Worm (Caenorhabditis elegans): Measurements from ENCODE around the gene lron-7.

DNA sequence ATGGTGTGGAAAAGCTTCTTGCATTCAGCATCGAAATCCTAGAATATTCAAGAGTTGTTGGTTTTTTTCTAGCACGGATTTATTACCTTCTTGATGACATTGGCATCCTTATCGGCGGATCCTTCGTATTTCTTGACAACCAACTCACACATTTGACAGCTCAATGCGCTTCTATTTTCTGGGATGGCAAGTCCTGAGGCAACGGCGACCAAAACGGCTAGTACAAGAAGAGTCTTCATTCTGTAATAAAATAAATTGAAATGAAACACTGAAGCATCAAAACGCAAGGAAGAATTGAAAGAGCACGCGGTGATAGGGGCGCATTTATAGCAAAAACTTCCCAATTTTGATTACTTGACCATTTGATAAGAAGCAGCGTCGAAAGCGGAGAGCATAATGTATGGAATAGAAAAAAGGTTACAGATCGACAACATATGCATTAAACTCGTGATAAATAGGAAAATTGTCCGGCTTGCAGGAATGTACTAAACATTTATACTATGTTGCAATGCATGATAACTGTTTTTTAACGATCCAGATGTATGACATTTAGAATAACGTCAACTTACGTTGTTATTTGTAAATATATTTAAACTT, 28.3 kb downstream of the lron-7 start, which contains the start of gene spp-5:
- TF ChIP-seq scrt-1 (GFP tag; IDR thresholded peaks at IDR 0.05) (no peak), pes-1 (GFP tag; IDR thresholded peaks at IDR 0.05) (no peak), ama-1 (optimal IDR thresholded peaks at IDR 0.05) (no peak), tbx-11 (GFP tag; IDR thresholded peaks at IDR 0.05) (no peak), ceh-36 (tag; optimal IDR thresholded peaks at IDR 0.05) (no peak), F13C5.2 (tag; optimal IDR thresholded peaks at IDR 0.05) (no peak), ets-7 (tag; optimal IDR thresholded peaks at IDR 0.05) (no peak), hnd-1 (tag; optimal IDR thresholded peaks at IDR 0.05) (no peak), aly-1 (tag; optimal IDR thresholded peaks at IDR 0.05) (no peak)

All from whole organism, early embryonic.